Fruit fly (Drosophila melanogaster) whole organism, embryonic: ENCODE measurements around the gene gammaTub37C.

ENCODE experiments used
- Ada2b ChIP-seq: fragments of 200-800 bp; sonication (Bioruptor generic); IDR thresholded peaks from 2 replicates; pipeline ENCODE4 v1.3.6; 2022; ENCODE audit warnings: missing biosample characterization, missing genetic modification characterization
- Asciz ChIP-seq: fragments of 200-800 bp; sonication (Bioruptor generic); optimal IDR thresholded peaks from 2 replicates; lab custom pipeline; 2017; ENCODE audit warnings: missing biosample characterization, mild to moderate bottlenecking, missing genetic modification characterization, missing genetic modification reagents
- CG10565 ChIP-seq: fragments of 200-800 bp; sonication (Bioruptor generic); optimal IDR thresholded peaks from 3 replicates; lab custom pipeline; 2016; ENCODE audit warnings: missing biosample characterization, mild to moderate bottlenecking, missing genetic modification characterization
- CG10979 ChIP-seq: fragments of 200-800 bp; sonication (Bioruptor generic); optimal IDR thresholded peaks from 2 replicates; lab custom pipeline; 2018; ENCODE audit warnings: missing biosample characterization, mild to moderate bottlenecking, missing genetic modification characterization, moderate library complexity
- CG11560 ChIP-seq: fragments of 200-800 bp; sonication (Bioruptor generic); IDR thresholded peaks from 3 replicates; pipeline ENCODE4 v1.3.6; 2022; ENCODE audit warnings: missing biosample characterization, missing genetic modification characterization
- CG13287 ChIP-seq: fragments of 200-800 bp; sonication (Bioruptor generic); IDR thresholded peaks from 2 replicates; pipeline ENCODE4 v1.3.6; 2022; ENCODE audit warnings: missing biosample characterization, missing genetic modification characterization; ENCODE audit not compliant: partially characterized antibody
- CG14441 ChIP-seq: fragments of 200-800 bp; sonication (Bioruptor generic); IDR thresholded peaks from 2 replicates; pipeline ENCODE4 v1.3.6; 2022; ENCODE audit warnings: missing biosample characterization, missing genetic modification characterization
- CG14710 ChIP-seq: fragments of 200-800 bp; sonication (Bioruptor generic); optimal IDR thresholded peaks from 3 replicates; lab custom pipeline; 2019; ENCODE audit warnings: missing biosample characterization, mild to moderate bottlenecking, missing genetic modification characterization, moderate library complexity
- CG1602 ChIP-seq: fragments of 200-800 bp; sonication (Bioruptor generic); optimal IDR thresholded peaks from 3 replicates; lab custom pipeline; 2016; ENCODE audit warnings: missing biosample characterization, missing genetic modification characterization
- CG16779 ChIP-seq: fragments of 200-800 bp; sonication (Bioruptor generic); IDR thresholded peaks from 2 replicates; pipeline ENCODE4 v1.3.6; 2022; ENCODE audit warnings: missing biosample characterization, missing genetic modification characterization
- CG17328 ChIP-seq: fragments of 200-800 bp; sonication (Bioruptor generic); IDR thresholded peaks from 2 replicates; pipeline ENCODE4 v1.3.6; 2022; ENCODE audit warnings: missing biosample characterization, missing genetic modification characterization
- CG33213 ChIP-seq: fragments of 200-800 bp; sonication (Bioruptor generic); optimal IDR thresholded peaks from 3 replicates; lab custom pipeline; 2016; ENCODE audit warnings: missing biosample characterization, missing genetic modification characterization
- CG34422 ChIP-seq: fragments of 200-800 bp; sonication (Bioruptor generic); IDR thresholded peaks from 3 replicates; pipeline ENCODE4 v1.3.6; 2022; ENCODE audit warnings: missing biosample characterization, missing genetic modification characterization
- CG3726 ChIP-seq: fragments of 200-800 bp; sonication (Bioruptor generic); IDR thresholded peaks from 3 replicates; pipeline ENCODE4, ENCODE4 v1.3.6; 2022; ENCODE audit warnings: missing biosample characterization, missing genetic modification characterization
- CG42726 ChIP-seq: fragments of 200-800 bp; sonication (Bioruptor generic); IDR thresholded peaks from 2 replicates; pipeline ENCODE4 v1.3.6; 2022; ENCODE audit warnings: missing biosample characterization, missing genetic modification characterization; ENCODE audit not compliant: partially characterized antibody
- CG43689 ChIP-seq: fragments of 200-800 bp; sonication (Bioruptor generic); IDR thresholded peaks from 2 replicates; pipeline ENCODE4 v1.3.6; 2022; ENCODE audit warnings: missing biosample characterization, missing genetic modification characterization
- CG5180 ChIP-seq: fragments of 200-800 bp; sonication (Bioruptor generic); optimal IDR thresholded peaks from 3 replicates; lab custom pipeline; 2017; ENCODE audit warnings: missing biosample characterization, missing genetic modification characterization, mild to moderate bottlenecking, moderate library complexity, missing genetic modification reagents
- CG6683 ChIP-seq: fragments of 200-800 bp; sonication (Bioruptor generic); optimal IDR thresholded peaks from 2 replicates; lab custom pipeline; 2017; ENCODE audit warnings: missing biosample characterization, mild to moderate bottlenecking, missing genetic modification characterization, missing genetic modification reagents
- Dip3 ChIP-seq: fragments of 200-800 bp; sonication (Bioruptor generic); optimal IDR thresholded peaks from 3 replicates; lab custom pipeline; 2016; ENCODE audit warnings: missing biosample characterization, missing genetic modification characterization
- Dref ChIP-seq: fragments of 200-800 bp; sonication (Bioruptor generic); IDR thresholded peaks from 2 replicates; pipeline ENCODE4 v1.3.6; 2022; ENCODE audit warnings: missing biosample characterization, missing genetic modification characterization
- HLH54F ChIP-seq: fragments of 200-800 bp; sonication (Bioruptor generic); optimal IDR thresholded peaks from 3 replicates; lab custom pipeline; 2016; ENCODE audit warnings: missing biosample characterization, missing genetic modification characterization
- Lim3 ChIP-seq: fragments of 200-800 bp; sonication (Bioruptor generic); IDR thresholded peaks from 2 replicates; pipeline ENCODE4 v1.3.6; 2022; ENCODE audit warnings: missing biosample characterization, missing genetic modification characterization
- Med ChIP-seq: fragments of 200-800 bp; sonication (Bioruptor generic); peaks from one replicate; lab custom pipeline; 2016; ENCODE audit warnings: missing biosample characterization, missing genetic modification characterization, mild to moderate bottlenecking, inconsistent platforms, moderate library complexity
- Mes4 ChIP-seq: fragments of 200-800 bp; sonication (Bioruptor generic); optimal IDR thresholded peaks from 2 replicates; lab custom pipeline; 2016; ENCODE audit warnings: missing biosample characterization, missing genetic modification characterization
- Ptx1 ChIP-seq: fragments of 200-800 bp; sonication (Bioruptor generic); IDR thresholded peaks from 2 replicates; pipeline ENCODE4 v1.3.6; 2022; ENCODE audit warnings: missing biosample characterization, missing genetic modification characterization
- TFAM ChIP-seq: fragments of 200-800 bp; sonication (Bioruptor generic); optimal IDR thresholded peaks from 2 replicates; lab custom pipeline; 2017; ENCODE audit warnings: missing biosample characterization, missing genetic modification characterization, inconsistent platforms
- Taf1 ChIP-seq: fragments of 200-800 bp; sonication (Bioruptor generic); IDR thresholded peaks from 2 replicates; pipeline ENCODE4 v1.3.6; 2022; ENCODE audit warnings: missing biosample characterization, missing genetic modification characterization
- Tbp ChIP-seq: fragments of >200 bp; optimal IDR thresholded peaks from 2 replicates; lab custom pipeline; 2018; ENCODE audit warnings: missing biosample characterization, missing genetic modification characterization
- Usf ChIP-seq: fragments of 200-800 bp; sonication (Bioruptor generic); optimal IDR thresholded peaks from 2 replicates; lab custom pipeline; 2017; ENCODE audit warnings: missing genotype, missing biosample characterization, missing genetic modification characterization
- Xbp1 ChIP-seq: fragments of 200-800 bp; sonication (Bioruptor generic); optimal IDR thresholded peaks from 3 replicates; lab custom pipeline; 2016; ENCODE audit warnings: missing biosample characterization, mild to moderate bottlenecking, missing genetic modification characterization
- ab ChIP-seq: fragments of 200-800 bp; sonication (Bioruptor generic); optimal IDR thresholded peaks from 2 replicates; lab custom pipeline; 2016; ENCODE audit warnings: missing biosample characterization, missing genetic modification characterization
- bsh ChIP-seq, 2 experiments: fragments of 200-800 bp; sonication (Bioruptor generic); optimal IDR thresholded peaks; 2 replicates each; lab custom pipeline; 2017 to 2018; ENCODE audit warnings: mild to moderate bottlenecking in 2 of 2, missing biosample characterization in 2 of 2, missing genetic modification characterization in 2 of 2, moderate library complexity in 1 of 2
- chif ChIP-seq, 2 experiments: fragments of 200-800 bp; sonication (Bioruptor generic); optimal IDR thresholded peaks; 3 replicates each; lab custom pipeline; 2016; ENCODE audit warnings: missing biosample characterization in 2 of 2, missing genetic modification characterization in 2 of 2
- chn ChIP-seq: fragments of 200-800 bp; sonication (Bioruptor generic); optimal IDR thresholded peaks from 2 replicates; lab custom pipeline; 2016; ENCODE audit warnings: missing biosample characterization, missing genetic modification characterization
- croc ChIP-seq: fragments of 200-800 bp; sonication (Bioruptor generic); conservative IDR thresholded peaks from 3 replicates; pipeline ENCODE4 v1.3.6; 2022; ENCODE audit warnings: missing biosample characterization, missing genetic modification characterization
- crp ChIP-seq, 2 experiments: fragments of 200-800 bp; sonication (Bioruptor generic); optimal IDR thresholded peaks; 2 replicates in 1 of 2; 3 replicates in 1 of 2; lab custom pipeline; 2017; ENCODE audit warnings: missing biosample characterization in 2 of 2, missing genetic modification characterization in 2 of 2, mild to moderate bottlenecking in 1 of 2, moderate library complexity in 1 of 2
- dmrt99B ChIP-seq: fragments of 200-800 bp; sonication (Bioruptor generic); optimal IDR thresholded peaks from 2 replicates; lab custom pipeline; 2018; ENCODE audit warnings: missing biosample characterization, mild to moderate bottlenecking, missing genetic modification characterization, moderate library complexity
- her ChIP-seq: fragments of 200-800 bp; sonication (Bioruptor generic); optimal IDR thresholded peaks from 2 replicates; lab custom pipeline; 2016; ENCODE audit warnings: missing biosample characterization, missing genetic modification characterization
- jing ChIP-seq: fragments of 200-800 bp; sonication (Bioruptor generic); optimal IDR thresholded peaks from 2 replicates; lab custom pipeline; 2018; ENCODE audit warnings: missing biosample characterization, mild to moderate bottlenecking, missing genetic modification characterization
- lab ChIP-seq: fragments of 200-800 bp; sonication (Bioruptor generic); optimal IDR thresholded peaks from 3 replicates; lab custom pipeline; 2017; ENCODE audit warnings: missing biosample characterization, missing genetic modification characterization, mild to moderate bottlenecking, moderate library complexity, missing genetic modification reagents
- nerfin-2 ChIP-seq: fragments of 200-800 bp; sonication (Bioruptor generic); IDR thresholded peaks from 2 replicates; pipeline ENCODE4 v1.3.6; 2022; ENCODE audit warnings: missing biosample characterization, missing genetic modification characterization; ENCODE audit not compliant: partially characterized antibody
- pan ChIP-seq, 4 experiments: fragments of >200 bp in 3 of 4; fragments of 200-800 bp in 1 of 4; sonication (Bioruptor generic) in 1 of 4; optimal IDR thresholded peaks in 3 of 4; IDR thresholded peaks in 1 of 4; 2 replicates each; pipeline versions ENCODE4 v1.3.6 to Lab custom; 2017 to 2022; ENCODE audit warnings: missing biosample characterization in 2 of 4, missing genetic modification characterization in 2 of 4, mixed read lengths in 1 of 4
- pros ChIP-seq: fragments of 200-800 bp; sonication (Bioruptor generic); optimal IDR thresholded peaks from 3 replicates; lab custom pipeline; 2019; ENCODE audit warnings: missing biosample characterization, mild to moderate bottlenecking, missing genetic modification characterization, moderate library complexity
- ro ChIP-seq: fragments of 200-800 bp; sonication (Bioruptor generic); IDR thresholded peaks from 2 replicates; pipeline ENCODE4 v1.3.6; 2022; ENCODE audit warnings: missing biosample characterization, missing genetic modification characterization
- row ChIP-seq: fragments of 200-800 bp; sonication (Bioruptor generic); IDR thresholded peaks from 3 replicates; pipeline ENCODE4 v1.3.6; 2022; ENCODE audit warnings: missing biosample characterization, missing genetic modification characterization
- scrt ChIP-seq: fragments of 200-800 bp; sonication (Bioruptor generic); optimal IDR thresholded peaks from 2 replicates; lab custom pipeline; 2018; ENCODE audit warnings: missing biosample characterization, mild to moderate bottlenecking, missing genetic modification characterization, moderate library complexity
- sr ChIP-seq: fragments of 200-800 bp; sonication (Bioruptor generic); IDR thresholded peaks from 3 replicates; pipeline ENCODE4 v1.3.6; 2022; ENCODE audit warnings: missing biosample characterization, missing genetic modification characterization
- unpg ChIP-seq: fragments of 200-800 bp; sonication (Bioruptor generic); optimal IDR thresholded peaks from 3 replicates; lab custom pipeline; 2018; ENCODE audit warnings: missing biosample characterization, mild to moderate bottlenecking, missing genetic modification characterization, moderate library complexity
- zfh2 ChIP-seq: fragments of 200-800 bp; sonication (Bioruptor generic); optimal IDR thresholded peaks from 2 replicates; lab custom pipeline; 2016; ENCODE audit warnings: missing biosample characterization, missing genetic modification characterization

Gene gammaTub37C

DNA sequence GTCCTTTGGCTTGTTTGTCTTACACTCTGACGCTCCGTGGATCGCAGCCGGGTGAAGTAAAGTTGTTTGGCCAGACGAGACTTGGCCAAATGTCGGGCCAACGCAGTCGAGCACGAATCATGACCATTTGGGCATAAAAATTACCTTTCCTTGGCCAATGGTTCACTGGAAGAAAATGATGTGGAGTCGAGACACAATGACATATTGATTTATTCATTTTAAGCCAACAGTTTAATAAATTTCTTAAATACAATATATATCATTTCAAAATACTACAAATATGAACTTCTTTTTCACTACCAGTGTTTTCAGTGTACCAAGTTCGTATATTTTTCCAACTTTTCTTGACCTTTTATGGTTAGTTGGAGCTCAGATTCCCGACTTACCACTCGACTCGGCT lies 16.3 kb upstream of the gammaTub37C start (continued):
- TF ChIP-seq CG34422 (GFP tag; lab: Robert Waterston, UW): 0 out of 3 replicates have a peak, but pooled peaks have one; percentile 13
- TF ChIP-seq unpg: peak; percentile 8
- peak; percentile 41; the same call in 1 of the 3 replicates for TF ChIP-seq row
- TF ChIP-seq CG10979 (tag; lab: Kevin White, UChicago): peak; percentile 10
- TF ChIP-seq CG17328: peak; percentile 46; the same call in 1 of the 2 replicates
- peak; percentile 46 for TF ChIP-seq Ptx1 (GFP tag; lab: Robert Waterston, UW)
- TF ChIP-seq dmrt99B (tag; lab: Kevin White, UChicago): peak; percentile 9

DNA sequence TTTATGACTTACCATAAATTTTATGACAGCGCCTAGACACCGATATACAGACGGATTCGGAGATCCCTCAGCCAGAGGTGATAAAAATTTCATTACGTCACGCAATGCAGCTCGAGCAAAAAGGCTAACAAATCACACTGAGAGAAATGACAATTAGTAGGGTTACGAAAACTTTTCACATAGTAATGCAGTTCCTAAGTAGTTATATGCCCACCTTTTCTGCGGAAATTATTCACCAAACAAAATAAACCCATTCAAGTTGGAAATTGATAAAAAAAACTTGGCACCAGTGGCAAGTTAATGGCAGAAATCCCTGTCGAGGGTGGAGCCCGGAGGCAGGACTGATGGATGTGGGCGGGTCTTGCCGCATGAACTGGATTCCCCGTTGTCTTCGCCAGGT lies 14.7 kb upstream of the gammaTub37C start:
- TF ChIP-seq CG11560 (tag; lab: Robert Waterston, UW) (no peak), Mes4 (GFP tag; lab: Kevin White, UChicago) (no peak), chif (GFP tag; optimal IDR thresholded peaks at IDR 0.05; lab: Kevin White, UChicago) (peak; percentile 24 to 39), crp (GFP tag; optimal IDR thresholded peaks at IDR 0.05; lab: Kevin White, UChicago) (no peak), jing (GFP tag; lab: Kevin White, UChicago) (no peak), Tbp (GFP tag; lab: Kevin White, UChicago) (no peak), Lim3 (GFP tag; lab: Robert Waterston, UW) (no peak), Taf1 (GFP tag; lab: Robert Waterston, UW) (no peak), CG14441 (GFP tag; lab: Robert Waterston, UW) (no peak), CG43689 (no peak), Med (GFP tag; lab: Kevin White, UChicago) (peak; percentile 81), CG16779 (GFP tag; lab: Robert Waterston, UW) (no peak), CG13287 (GFP tag; lab: Robert Waterston, UW) (no peak), Asciz (GFP tag; lab: Kevin White, UChicago) (no peak), CG14710 (tag; lab: Kevin White, UChicago) (no peak), CG6683 (GFP tag; lab: Kevin White, UChicago) (no peak), CG33213 (GFP tag; lab: Kevin White, UChicago) (no peak), HLH54F (GFP tag; lab: Kevin White, UChicago) (no peak), Dref (GFP tag; lab: Robert Waterston, UW) (no peak), Xbp1 (GFP tag; lab: Kevin White, UChicago) (peak; percentile 39), chn (GFP tag; lab: Kevin White, UChicago) (no peak), scrt (GFP tag; lab: Kevin White, UChicago) (no peak), Dip3 (GFP tag; lab: Kevin White, UChicago) (no peak), croc (GFP tag; lab: Robert Waterston, UW) (no peak), bsh (GFP tag; optimal IDR thresholded peaks at IDR 0.05; lab: Kevin White, UChicago) (peak in 1 of 2 experiments; percentile 21), nerfin-2 (GFP tag; lab: Robert Waterston, UW) (no peak), CG10565 (GFP tag; lab: Kevin White, UChicago) (no peak), ab (GFP tag; lab: Kevin White, UChicago) (no peak), CG1602 (GFP tag; lab: Kevin White, UChicago) (no peak), TFAM (no peak), lab (GFP tag; lab: Kevin White, UChicago) (peak; percentile 51), her (GFP tag; lab: Kevin White, UChicago) (no peak), row (peak; percentile 37; the same call in 1 of the 3 replicates), pan (optimal IDR thresholded peaks at IDR 0.05; lab: Kevin White, UChicago) (no peak), pan (GFP tag; optimal IDR thresholded peaks at IDR 0.05 in 1 of 2, IDR thresholded peaks at IDR 0.05 in 1 of 2) (peak in 1 of 2 experiments; percentile 16), CG5180 (GFP tag; lab: Kevin White, UChicago) (no peak), zfh2 (GFP tag; lab: Kevin White, UChicago) (no peak), CG3726 (GFP tag; lab: Robert Waterston, UW) (no peak), pros (no peak), CG42726 (GFP tag; lab: Robert Waterston, UW) (no peak), ro (GFP tag; lab: Robert Waterston, UW) (no peak), sr (GFP tag; lab: Robert Waterston, UW) (no peak), Ada2b (GFP tag; lab: Robert Waterston, UW) (0 out of 2 replicates have a peak, but pooled peaks have one; percentile 19), Usf (GFP tag; lab: Kevin White, UChicago) (no peak)
